Fruit fly (Drosophila melanogaster): ENCODE data around the gene CG9988.

The CG9988 gene

DNA sequence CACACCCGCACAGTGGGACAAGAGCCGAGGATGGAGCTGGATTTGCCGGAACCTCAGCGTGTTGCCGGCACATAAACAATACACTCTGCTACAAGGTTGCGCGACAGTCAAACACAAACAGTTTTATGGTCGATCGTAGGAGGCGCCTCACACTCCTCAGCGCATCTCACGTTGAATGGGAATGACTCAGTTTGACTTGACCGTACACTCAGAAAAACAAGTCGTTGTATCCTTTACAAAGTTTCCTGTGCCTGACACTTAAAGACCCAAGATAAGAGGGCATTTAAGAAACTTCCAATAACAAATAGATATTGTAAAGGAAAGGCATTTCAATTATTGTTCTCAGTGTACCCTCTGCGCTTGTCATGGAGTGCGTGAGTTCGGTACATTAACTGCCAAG lies 4.5 kb upstream of the CG9988 start (continued):
- TF ChIP-seq Fer1 (GFP tag; optimal IDR thresholded peaks at IDR 0.05) = peak; percentile 27
- peak; percentile 31; the same call in 1 of the 2 replicates for TF ChIP-seq al (GFP tag; IDR thresholded peaks at IDR 0.05)
- peak; percentile 50 for TF ChIP-seq Side (GFP tag; optimal IDR thresholded peaks at IDR 0.05)
- TF ChIP-seq CG8089 (GFP tag; optimal IDR thresholded peaks at IDR 0.05) = peak; percentile 10
- TF ChIP-seq hbn (GFP tag; IDR thresholded peaks at IDR 0.05; ENCODE audit: partially characterized antibody) = no peak
- TF ChIP-seq eve (GFP tag; optimal IDR thresholded peaks at IDR 0.05) = peak; percentile 18 to 54
- no peak for TF ChIP-seq pros (GFP tag; optimal IDR thresholded peaks at IDR 0.05)
- peak; percentile 51; the same call in 1 of the 2 replicates for TF ChIP-seq Rfx (GFP tag; IDR thresholded peaks at IDR 0.05)
- TF ChIP-seq crp (GFP tag; optimal IDR thresholded peaks at IDR 0.05) = no peak
- 0 out of 2 replicates have a peak, but pooled peaks have one; percentile 23 for TF ChIP-seq CG14667 (GFP tag; IDR thresholded peaks at IDR 0.05)
- TF ChIP-seq CG12219 (GFP tag; optimal IDR thresholded peaks at IDR 0.05) = no peak
- TF ChIP-seq lbe (GFP tag; optimal IDR thresholded peaks at IDR 0.05) = no peak
- TF ChIP-seq CG9727 (GFP tag; optimal IDR thresholded peaks at IDR 0.05) = peak; percentile 71
- no peak for TF ChIP-seq odd (GFP tag; optimal IDR thresholded peaks at IDR 0.05)
- TF ChIP-seq D19B (GFP tag; optimal IDR thresholded peaks at IDR 0.05) = no peak
- TF ChIP-seq CG7839 (tag; optimal IDR thresholded peaks at IDR 0.05) = peak; percentile 66
- TF ChIP-seq CG5245 (GFP tag; optimal IDR thresholded peaks at IDR 0.05) = peak; percentile 58
- TF ChIP-seq Lhr (GFP tag; optimal IDR thresholded peaks at IDR 0.05) = no peak
- TF ChIP-seq CG3065 (GFP tag; optimal IDR thresholded peaks at IDR 0.05) = no peak
- no peak for TF ChIP-seq fu2 (GFP tag; optimal IDR thresholded peaks at IDR 0.05)
- TF ChIP-seq fru (optimal IDR thresholded peaks at IDR 0.05) = no peak
- peak; percentile 58 for TF ChIP-seq her (GFP tag; optimal IDR thresholded peaks at IDR 0.05)
- TF ChIP-seq CG1024 (GFP tag; IDR thresholded peaks at IDR 0.05) = peak; percentile 24; the same call in 1 of the 2 replicates
- TF ChIP-seq CG6254 (GFP tag; optimal IDR thresholded peaks at IDR 0.05) = peak; percentile 40
- TF ChIP-seq Atf-2 (GFP tag; optimal IDR thresholded peaks at IDR 0.05) = peak; percentile 7
- peak; percentile 48; the same call in 1 of the 3 replicates for TF ChIP-seq CG2889 (GFP tag; IDR thresholded peaks at IDR 0.05)
- TF ChIP-seq Atf6 (GFP tag; IDR thresholded peaks at IDR 0.05) = 0 out of 2 replicates have a peak, but pooled peaks have one; percentile 15
- peak; percentile 38; the same call in 2 of the 3 replicates for TF ChIP-seq dysf (GFP tag; IDR thresholded peaks at IDR 0.05)
- TF ChIP-seq CG8478 (optimal IDR thresholded peaks at IDR 0.05) = no peak
- peak; percentile 41 for TF ChIP-seq CG9876 (GFP tag; optimal IDR thresholded peaks at IDR 0.05)
- no peak for TF ChIP-seq knrl (GFP tag; IDR thresholded peaks at IDR 0.05; ENCODE audit: partially characterized antibody)
- 0 out of 2 replicates have a peak, but pooled peaks have one; percentile 32 for TF ChIP-seq Awh (GFP tag; IDR thresholded peaks at IDR 0.05)
- no peak for TF ChIP-seq Dad (GFP tag; optimal IDR thresholded peaks at IDR 0.05)
- TF ChIP-seq gsb-n (tag; optimal IDR thresholded peaks at IDR 0.05) = peak; percentile 44
- TF ChIP-seq CG1832 (GFP tag; optimal IDR thresholded peaks at IDR 0.05) = no peak
- peak; percentile 50 for TF ChIP-seq Kr (GFP tag; optimal IDR thresholded peaks at IDR 0.05)
- peak; percentile 53 for TF ChIP-seq CG18764 (GFP tag; optimal IDR thresholded peaks at IDR 0.05)
- TF ChIP-seq CG12071 (GFP tag; optimal IDR thresholded peaks at IDR 0.05) = peak; percentile 53
- TF ChIP-seq Abd-B (GFP tag; optimal IDR thresholded peaks at IDR 0.05) = peak; percentile 39
- peak; percentile 41 for TF ChIP-seq Hr3 (GFP tag; optimal IDR thresholded peaks at IDR 0.05)
- TF ChIP-seq tgo (GFP tag; IDR thresholded peaks at IDR 0.05) = peak; percentile 48; the same call in 2 of the 3 replicates
- no peak for TF ChIP-seq nom (GFP tag; optimal IDR thresholded peaks at IDR 0.05)
- TF ChIP-seq CG10462 (GFP tag; optimal IDR thresholded peaks at IDR 0.05) = no peak
- no peak for TF ChIP-seq sd (tag; optimal IDR thresholded peaks at IDR 0.05)
- peak; percentile 26 for TF ChIP-seq NC2β (GFP tag; optimal IDR thresholded peaks at IDR 0.05)
- no peak for TF ChIP-seq ems (GFP tag; optimal IDR thresholded peaks at IDR 0.05)
- no peak for TF ChIP-seq CG11398 (GFP tag; optimal IDR thresholded peaks at IDR 0.05)
- TF ChIP-seq ken (GFP tag; IDR thresholded peaks at IDR 0.05) = 0 out of 3 replicates have a peak, but pooled peaks have one; percentile 60
- TF ChIP-seq CoRest (tag; optimal IDR thresholded peaks at IDR 0.05) = peak; percentile 26
- no peak for TF ChIP-seq CG12236 (GFP tag; optimal IDR thresholded peaks at IDR 0.05)
- TF ChIP-seq Dref (GFP tag; IDR thresholded peaks at IDR 0.05) = no peak
- TF ChIP-seq pzg (GFP tag; optimal IDR thresholded peaks at IDR 0.05) = no peak

All from whole organism, embryonic.